Worm (Caenorhabditis elegans) whole organism, young adult: Measurements from ENCODE around the gene rml-4.

Experiments
- B0261.1 ChIP-seq: sonication (generic microtip); optimal IDR thresholded peaks from 2 replicates; lab custom pipeline; 2016; ENCODE audit warnings: mild to moderate bottlenecking, missing genetic modification characterization, moderate library complexity, missing compliant biosample characterization
- Y67H2A.10 ChIP-seq: fragments of 200-800 bp; sonication (Bioruptor generic); conservative IDR thresholded peaks from 2 replicates; pipeline ENCODE4 v1.3.6; 2022; ENCODE audit warnings: missing genetic modification reagents, missing genetic modification characterization, missing compliant biosample characterization
- athp-1 ChIP-seq: sonication (generic microtip); optimal IDR thresholded peaks from 2 replicates; lab custom pipeline; 2017; ENCODE audit warnings: mild to moderate bottlenecking, missing genetic modification characterization, missing compliant biosample characterization
- cebp-1 ChIP-seq, 2 experiments: fragments of 200-800 bp in 1 of 2; sonication (Bioruptor generic) in 1 of 2; sonication (generic microtip) in 1 of 2; IDR thresholded peaks in 1 of 2; optimal IDR thresholded peaks in 1 of 2; 2 replicates each; pipeline versions ENCODE4 v1.3.6 to Lab custom; 2017 to 2022; ENCODE audit warnings: missing compliant biosample characterization in 2 of 2, missing genetic modification characterization in 2 of 2, mild to moderate bottlenecking in 1 of 2, missing genetic modification reagents in 1 of 2, moderate library complexity in 1 of 2
- ceh-40 ChIP-seq: fragments of 200-800 bp; sonication (Bioruptor generic); IDR thresholded peaks from 2 replicates; pipeline ENCODE4 v1.3.6; 2022; ENCODE audit warnings: missing genetic modification characterization, missing compliant biosample characterization
- ceh-58 ChIP-seq: fragments of 200-800 bp; sonication (Bioruptor generic); IDR thresholded peaks from 2 replicates; pipeline ENCODE4 v1.3.6; 2022; ENCODE audit warnings: missing genetic modification characterization, missing compliant biosample characterization
- efl-1 ChIP-seq: fragments of 150-350 bp; optimal IDR thresholded peaks from 2 replicates; lab custom pipeline; 2014; ENCODE audit warnings: missing biosample characterization, missing genetic modification reagents, missing genetic modification characterization
- egrh-3 ChIP-seq: fragments of 200-800 bp; sonication (Bioruptor generic); IDR thresholded peaks from 2 replicates; pipeline ENCODE4 v1.3.6; 2022; ENCODE audit warnings: missing genetic modification reagents, missing genetic modification characterization, missing compliant biosample characterization
- hrde-1 ChIP-seq: sonication (generic microtip); optimal IDR thresholded peaks from 2 replicates; lab custom pipeline; 2016; ENCODE audit warnings: missing genetic modification characterization, mild to moderate bottlenecking, missing compliant biosample characterization, moderate library complexity, missing genotype, missing genetic modification reagents, borderline replicate concordance
- hsf-1 ChIP-seq: fragments of 200-800 bp; sonication (Bioruptor generic); IDR thresholded peaks from 2 replicates; pipeline ENCODE4 v1.3.6; 2022; ENCODE audit warnings: missing genetic modification reagents, missing genetic modification characterization, missing compliant biosample characterization
- rcor-1 ChIP-seq: fragments of 200-800 bp; sonication (Bioruptor generic); IDR thresholded peaks from 2 replicates; pipeline ENCODE4 v1.3.6; 2022; ENCODE audit warnings: missing genetic modification reagents, missing genetic modification characterization, missing compliant biosample characterization
- ztf-25 ChIP-seq: fragments of 200-800 bp; sonication (Bioruptor generic); IDR thresholded peaks from 2 replicates; pipeline ENCODE4 v1.3.6; 2022; ENCODE audit warnings: missing genetic modification reagents, missing genetic modification characterization, missing compliant biosample characterization
- ztf-28 ChIP-seq: fragments of 200-800 bp; sonication (Bioruptor generic); IDR thresholded peaks from 2 replicates; pipeline ENCODE4 v1.3.6; 2022; ENCODE audit warnings: missing genetic modification reagents, missing genetic modification characterization, missing compliant biosample characterization

DNA sequence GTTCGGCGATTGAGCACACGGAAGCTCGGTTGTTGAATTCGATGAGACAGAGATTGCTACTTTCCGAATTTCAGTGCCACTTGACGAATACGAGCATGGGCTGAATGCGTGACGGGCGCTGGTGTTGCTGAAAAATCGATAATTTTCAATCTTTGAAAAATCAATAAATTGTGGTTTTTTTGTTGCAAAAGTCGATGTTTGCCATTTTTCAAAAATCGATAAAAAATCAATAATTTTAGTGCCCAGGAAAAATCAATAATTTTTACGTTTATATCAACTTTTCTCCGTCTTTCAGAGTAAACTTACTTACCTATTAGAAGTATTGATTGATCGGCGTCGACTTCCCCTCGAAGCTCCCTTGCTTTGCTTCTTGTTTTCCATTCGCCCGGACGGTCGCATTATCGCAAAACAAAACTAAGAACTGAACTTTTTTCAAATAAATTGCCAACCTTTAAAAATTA is 38.3 kb upstream of the rml-4 start, which contains the start of gene C16A11.7:
- TF ChIP-seq efl-1 (GFP tag; lab: Kevin White, UChicago) (no peak), ceh-58 (no peak), ceh-40 (GFP tag; lab: Robert Waterston, UW) (no peak), ztf-25 (GFP tag; lab: Robert Waterston, UW) (no peak), B0261.1 (tag; lab: Kevin White, UChicago) (no peak), athp-1 (tag; lab: Kevin White, UChicago) (no peak), hsf-1 (no peak), ztf-28 (GFP tag; lab: Robert Waterston, UW) (no peak), egrh-3 (no peak), rcor-1 (GFP tag; lab: Robert Waterston, UW) (no peak), cebp-1 (GFP tag; IDR thresholded peaks at IDR 0.05; lab: Robert Waterston, UW) (no peak), cebp-1 (tag; optimal IDR thresholded peaks at IDR 0.05; lab: Kevin White, UChicago) (no peak), hrde-1 (no peak), Y67H2A.10 (GFP tag; lab: Robert Waterston, UW) (no peak)
